Worm (Caenorhabditis elegans) whole organism, L4/young adult: ENCODE data around the gene mtm-9.

ENCODE experiments used
- W03F9.2 ChIP-seq: fragments of 150-350 bp; optimal IDR thresholded peaks from 2 replicates; lab custom pipeline; 2014; ENCODE audit warnings: missing biosample characterization, missing genetic modification characterization
- dao-5 ChIP-seq: sonication (generic microtip); optimal IDR thresholded peaks from 2 replicates; lab custom pipeline; 2016; ENCODE audit warnings: missing genotype, missing genetic modification characterization, moderate library complexity, missing compliant biosample characterization

ce11 chrV:3695254-3695653 lies 48.1 kb upstream of the mtm-9 start:
- no peak for TF ChIP-seq dao-5 (tag; lab: Kevin White, UChicago)
- no peak for TF ChIP-seq W03F9.2 (tag; lab: Kevin White, UChicago)
